Fruit fly (Drosophila melanogaster): Measurements from ENCODE around the gene CG33642.
A peak's percentile ranks its signal among the peaks of the same experiment; 100 is the strongest.

Gene CG33642

dm6 chr2L:13547738-13548726 is 18.3 kb downstream of the CG33642 start (continued):
- TF ChIP-seq slbo (GFP tag; IDR thresholded peaks at IDR 0.05) = peak; percentile 63
- TF ChIP-seq GATAe (GFP tag; conservative IDR thresholded peaks at IDR 0.05) = no peak
- no peak for TF ChIP-seq Fer2 (tag; optimal IDR thresholded peaks at IDR 0.05)
- TF ChIP-seq cas (GFP tag; IDR thresholded peaks at IDR 0.05) = no peak
- TF ChIP-seq CG3847 (GFP tag; IDR thresholded peaks at IDR 0.05) = no peak
- TF ChIP-seq zfh2 (GFP tag; optimal IDR thresholded peaks at IDR 0.05) = peak; percentile 51
- TF ChIP-seq CG30020 (tag; optimal IDR thresholded peaks at IDR 0.05) = no peak
- no peak for TF ChIP-seq Atf6 (GFP tag; IDR thresholded peaks at IDR 0.05)
- no peak for TF ChIP-seq wdn (GFP tag; IDR thresholded peaks at IDR 0.05)
- TF ChIP-seq CG43689 (GFP tag; IDR thresholded peaks at IDR 0.05) = no peak
- TF ChIP-seq Ets97D (GFP tag; optimal IDR thresholded peaks at IDR 0.05) = no peak
- TF ChIP-seq sug (tag; optimal IDR thresholded peaks at IDR 0.05) = peak; percentile 52
- TF ChIP-seq Spps (tag; optimal IDR thresholded peaks at IDR 0.05) = no peak
- no peak for TF ChIP-seq HLH3B (GFP tag; IDR thresholded peaks at IDR 0.05)
- no peak for TF ChIP-seq CG12744 (GFP tag; optimal IDR thresholded peaks at IDR 0.05)
- TF ChIP-seq ewg (GFP tag; optimal IDR thresholded peaks at IDR 0.05) = peak; percentile 91
- TF ChIP-seq h (optimal IDR thresholded peaks at IDR 0.05) = no peak
- no peak for TF ChIP-seq croc (GFP tag; conservative IDR thresholded peaks at IDR 0.05)
- TF ChIP-seq CG7928 (GFP tag; optimal IDR thresholded peaks at IDR 0.05) = no peak
- peak in 1 of 3 experiments; percentile 66 for TF ChIP-seq lola (GFP tag; optimal IDR thresholded peaks at IDR 0.05)
- peak; percentile 14 for TF ChIP-seq CG1647 (GFP tag; optimal IDR thresholded peaks at IDR 0.05)
- no peak for TF ChIP-seq CG3726 (GFP tag; IDR thresholded peaks at IDR 0.05)
- TF ChIP-seq Usf (GFP tag; optimal IDR thresholded peaks at IDR 0.05) = peak; percentile 46
- no peak for TF ChIP-seq CG6854 (GFP tag; optimal IDR thresholded peaks at IDR 0.05)
- TF ChIP-seq tup (GFP tag; optimal IDR thresholded peaks at IDR 0.05) = no peak
- TF ChIP-seq CG6813 (GFP tag; optimal IDR thresholded peaks at IDR 0.05) = peak; percentile 59
- peak; percentile 39 for TF ChIP-seq Atf-2 (GFP tag; optimal IDR thresholded peaks at IDR 0.05)
- TF ChIP-seq BtbVII (GFP tag; optimal IDR thresholded peaks at IDR 0.05) = no peak
- no peak for TF ChIP-seq CG11085 (GFP tag; IDR thresholded peaks at IDR 0.05)
- no peak for TF ChIP-seq CG8765 (GFP tag; IDR thresholded peaks at IDR 0.05)
- TF ChIP-seq TFAM (GFP tag; optimal IDR thresholded peaks at IDR 0.05) = no peak
- no peak for TF ChIP-seq CG15073 (GFP tag; optimal IDR thresholded peaks at IDR 0.05)
- TF ChIP-seq Oli (tag; optimal IDR thresholded peaks at IDR 0.05) = peak; percentile 35
- no peak for TF ChIP-seq H15 (GFP tag; IDR thresholded peaks at IDR 0.05)
- TF ChIP-seq en (GFP tag; optimal IDR thresholded peaks at IDR 0.05) = no peak
- no peak for TF ChIP-seq wek (GFP tag; optimal IDR thresholded peaks at IDR 0.05)
- TF ChIP-seq tgo (GFP tag; IDR thresholded peaks at IDR 0.05) = no peak
- TF ChIP-seq Lpt (GFP tag; optimal IDR thresholded peaks at IDR 0.05) = no peak
- no peak for TF ChIP-seq Doc2 (GFP tag; IDR thresholded peaks at IDR 0.05)
- no peak for TF ChIP-seq E2f1 (GFP tag; IDR thresholded peaks at IDR 0.05)
- no peak for TF ChIP-seq CG1024 (GFP tag; IDR thresholded peaks at IDR 0.05)
- peak; percentile 49 for TF ChIP-seq phol (tag; optimal IDR thresholded peaks at IDR 0.05)
- TF ChIP-seq gsb-n (tag; optimal IDR thresholded peaks at IDR 0.05) = no peak
- TF ChIP-seq CG12071 (GFP tag; optimal IDR thresholded peaks at IDR 0.05) = no peak
- peak; percentile 1 for TF ChIP-seq repo (GFP tag; optimal IDR thresholded peaks at IDR 0.05)
- TF ChIP-seq row (GFP tag; IDR thresholded peaks at IDR 0.05) = peak; percentile 73
- TF ChIP-seq CG3281 (GFP tag; optimal IDR thresholded peaks at IDR 0.05) = peak; percentile 51
- peak; percentile 65 for TF ChIP-seq CG10979 (tag; optimal IDR thresholded peaks at IDR 0.05)
- peak; percentile 46 for TF ChIP-seq Sox100B (GFP tag; optimal IDR thresholded peaks at IDR 0.05)
- TF ChIP-seq slp2 (GFP tag; optimal IDR thresholded peaks at IDR 0.05) = peak; percentile 1
- no peak for TF ChIP-seq hth (optimal IDR thresholded peaks at IDR 0.05)

All from whole organism, embryonic.